Fruit fly (Drosophila melanogaster): ENCODE data around the gene CG9483.

dm6 chr2L:8875835-8876234 is 9.3 kb downstream of the CG9483 start:
- TF ChIP-seq CG8478 (optimal IDR thresholded peaks at IDR 0.05) (no peak), psq (optimal IDR thresholded peaks at IDR 0.05) (no peak), usp (GFP tag; optimal IDR thresholded peaks at IDR 0.05) (no peak), EcR (GFP tag; optimal IDR thresholded peaks at IDR 0.05) (no peak), Dll (optimal IDR thresholded peaks at IDR 0.05) (no peak), pan (optimal IDR thresholded peaks at IDR 0.05) (no peak)

All from whole organism.